Comparison of ENCODE assay signal across 3 worm cellular contexts in genomic region chrIII:3070026-3070573, ce11.
TF ChIP-seq lines count a peak whose summit lies in the region.

TSS of gene H06I04.3 (plus strand) at chrIII:3070523.

TF ChIP-seq in whole organism, L1 larva, 84 proteins besides CTCF, POLR2A, EP300 and RAD21 (continued from another document):
- TF ChIP-seq efl-1 (optimal IDR thresholded peaks at IDR 0.05; lab: Kevin White, UChicago): peak; percentile 45 to 88
- TF ChIP-seq efl-1 (GFP tag; optimal IDR thresholded peaks at IDR 0.05 in 1 of 2; lab: Kevin White, UChicago): peak; percentile 91 to 99
TF ChIP-seq in whole organism, L1 larva: peak in this region for 9.

TF ChIP-seq in whole organism, L3 larva, 47 proteins besides CTCF, POLR2A, EP300 and RAD21 (continued from another document):
- TF ChIP-seq nfya-1 (tag; optimal IDR thresholded peaks at IDR 0.05; lab: Kevin White, UChicago; ENCODE audit: insufficient read depth): peak; percentile 41
- peak; percentile 24 for TF ChIP-seq lin-39 (tag; optimal IDR thresholded peaks at IDR 0.05; lab: Kevin White, UChicago)
- TF ChIP-seq elt-2 (tag; optimal IDR thresholded peaks at IDR 0.05; lab: Kevin White, UChicago): no peak
- no peak for TF ChIP-seq ceh-28 (tag; optimal IDR thresholded peaks at IDR 0.05; lab: Kevin White, UChicago)
- TF ChIP-seq tbx-2 (tag; optimal IDR thresholded peaks at IDR 0.05; lab: Kevin White, UChicago): no peak
- TF ChIP-seq nhr-23 (tag; optimal IDR thresholded peaks at IDR 0.05; lab: Kevin White, UChicago): peak; percentile 22
- TF ChIP-seq ceh-9 (tag; optimal IDR thresholded peaks at IDR 0.05; lab: Kevin White, UChicago): no peak
- no peak for TF ChIP-seq nhr-43 (tag; optimal IDR thresholded peaks at IDR 0.05; lab: Kevin White, UChicago; ENCODE audit: poor library complexity, severe bottlenecking)
- TF ChIP-seq hmg-11 (tag; optimal IDR thresholded peaks at IDR 0.05; lab: Kevin White, UChicago): peak; percentile 50
- no peak for TF ChIP-seq jun-1 (tag; optimal IDR thresholded peaks at IDR 0.05; lab: Kevin White, UChicago)
- TF ChIP-seq nhr-11 (tag; optimal IDR thresholded peaks at IDR 0.05; lab: Kevin White, UChicago): no peak
- no peak for TF ChIP-seq pha-4 (tag; optimal IDR thresholded peaks at IDR 0.05; lab: Kevin White, UChicago)
- TF ChIP-seq elt-1 (tag; optimal IDR thresholded peaks at IDR 0.05; lab: Kevin White, UChicago): no peak
- TF ChIP-seq lin-15B (tag; optimal IDR thresholded peaks at IDR 0.05; lab: Kevin White, UChicago): peak; percentile 28
- TF ChIP-seq elt-3 (tag; optimal IDR thresholded peaks at IDR 0.05; lab: Kevin White, UChicago): no peak
- no peak for TF ChIP-seq unc-39 (tag; optimal IDR thresholded peaks at IDR 0.05; lab: Kevin White, UChicago)
- no peak for TF ChIP-seq eor-1 (tag; optimal IDR thresholded peaks at IDR 0.05; lab: Kevin White, UChicago)
- no peak for TF ChIP-seq fos-1 (tag; optimal IDR thresholded peaks at IDR 0.05; lab: Kevin White, UChicago)
TF ChIP-seq in whole organism, L3 larva: peak in this region for 5.

TF ChIP-seq in whole organism, L4 larva, 104 proteins besides CTCF, POLR2A, EP300 and RAD21 (continued from another document):
- TF ChIP-seq dpl-1 (GFP tag; optimal IDR thresholded peaks at IDR 0.05; lab: Kevin White, UChicago) (peak; percentile 77), arid-1 (GFP tag; conservative IDR thresholded peaks at IDR 0.05; lab: Robert Waterston, UW) (no peak), nhr-11 (tag; optimal IDR thresholded peaks at IDR 0.05; lab: Kevin White, UChicago) (no peak), unc-62 (GFP tag; optimal IDR thresholded peaks at IDR 0.05 in 1 of 2; lab: Kevin White, UChicago) (peak in 1 of 2 experiments; percentile 10), unc-62 (tag; optimal IDR thresholded peaks at IDR 0.05; lab: Kevin White, UChicago) (no peak), zfp-3 (GFP tag; conservative IDR thresholded peaks at IDR 0.05; lab: Robert Waterston, UW) (0 out of 2 replicates have a peak, but pooled peaks have one; percentile 7), aha-1 (tag; lab: Kevin White, UChicago) (peak; percentile 47)
